Worm (Caenorhabditis elegans) whole organism, L2 larva: Measurements from ENCODE around the gene F38A1.11.

Source experiments
- C34F6.9 ChIP-seq: fragments of 150-350 bp; optimal IDR thresholded peaks from 2 replicates; lab custom pipeline; 2014; ENCODE audit warnings: missing biosample characterization, missing genetic modification characterization
- F13H6.1 ChIP-seq: sonication (generic microtip); optimal IDR thresholded peaks from 2 replicates; lab custom pipeline; 2016; ENCODE audit warnings: missing genetic modification characterization, missing compliant biosample characterization
- ZK546.5 ChIP-seq: sonication (generic microtip); optimal IDR thresholded peaks from 2 replicates; lab custom pipeline; 2017; ENCODE audit warnings: missing biosample characterization, missing genetic modification characterization
- alr-1 ChIP-seq: fragments of 150-350 bp; optimal IDR thresholded peaks from 2 replicates; lab custom pipeline; 2014; ENCODE audit warnings: missing biosample characterization, missing genetic modification characterization
- aly-2 ChIP-seq: fragments of 150-350 bp; optimal IDR thresholded peaks from 2 replicates; lab custom pipeline; 2014; ENCODE audit warnings: missing biosample characterization, missing genetic modification characterization
- ama-1 ChIP-seq: fragments of 150-350 bp; optimal IDR thresholded peaks from 2 replicates; lab custom pipeline; 2018; ENCODE audit warnings: inconsistent platforms
- blmp-1 ChIP-seq: sonication (generic microtip); optimal IDR thresholded peaks from 2 replicates; lab custom pipeline; 2017; ENCODE audit warnings: missing genetic modification characterization, mild to moderate bottlenecking, missing compliant biosample characterization, antibody characterized with exemption, moderate library complexity; ENCODE audit not compliant: insufficient read depth
- ceh-16 ChIP-seq: fragments of 150-350 bp; optimal IDR thresholded peaks from 2 replicates; lab custom pipeline; 2014; ENCODE audit warnings: missing biosample characterization, missing genetic modification characterization
- ceh-82 ChIP-seq: fragments of 150-350 bp; optimal IDR thresholded peaks from 2 replicates; lab custom pipeline; 2014; ENCODE audit warnings: missing biosample characterization, missing genetic modification characterization
- crh-2 ChIP-seq: sonication (generic microtip); optimal IDR thresholded peaks from 2 replicates; lab custom pipeline; 2017; ENCODE audit warnings: missing biosample characterization, missing genetic modification characterization
- dmd-4 ChIP-seq: sonication (generic microtip); optimal IDR thresholded peaks from 2 replicates; lab custom pipeline; 2017; ENCODE audit warnings: missing biosample characterization, missing genetic modification characterization
- egl-27 ChIP-seq: sonication (generic microtip); optimal IDR thresholded peaks from 3 replicates; lab custom pipeline; 2017; ENCODE audit warnings: missing biosample characterization, missing genetic modification reagents, missing genetic modification characterization
- elt-1 ChIP-seq: fragments of 150-350 bp; optimal IDR thresholded peaks from 2 replicates; lab custom pipeline; 2014; ENCODE audit warnings: missing biosample characterization, missing genetic modification characterization
- elt-3 ChIP-seq: sonication (generic microtip); optimal IDR thresholded peaks from 2 replicates; lab custom pipeline; 2017; ENCODE audit warnings: missing biosample characterization, missing genetic modification characterization
- fos-1 ChIP-seq: fragments of 150-350 bp; optimal IDR thresholded peaks from 2 replicates; lab custom pipeline; 2014; ENCODE audit warnings: missing biosample characterization, missing genetic modification characterization
- gmeb-1 ChIP-seq: fragments of 150-350 bp; optimal IDR thresholded peaks from 2 replicates; lab custom pipeline; 2014; ENCODE audit warnings: missing biosample characterization, missing genetic modification characterization
- lin-11 ChIP-seq: fragments of 150-350 bp; sonication (generic microtip); optimal IDR thresholded peaks from 2 replicates; lab custom pipeline; 2014; ENCODE audit warnings: missing biosample characterization, missing genetic modification characterization, inconsistent platforms, mixed read lengths
- lin-13 ChIP-seq: fragments of 150-350 bp; optimal IDR thresholded peaks from 2 replicates; lab custom pipeline; 2014; ENCODE audit warnings: missing biosample characterization, missing genetic modification reagents, missing genetic modification characterization
- lin-39 ChIP-seq: fragments of 150-350 bp; optimal IDR thresholded peaks from 2 replicates; lab custom pipeline; 2014; ENCODE audit warnings: missing biosample characterization, missing genetic modification reagents, missing genetic modification characterization
- lsy-2 ChIP-seq, 2 experiments: fragments of 150-350 bp in 1 of 2; sonication (generic microtip) in 1 of 2; optimal IDR thresholded peaks; 2 replicates each; lab custom pipeline; 2014 to 2017; ENCODE audit warnings: missing biosample characterization in 2 of 2, missing genetic modification characterization in 2 of 2
- mab-5 ChIP-seq: fragments of 150-350 bp; optimal IDR thresholded peaks from 2 replicates; lab custom pipeline; 2014; ENCODE audit warnings: missing biosample characterization, missing genetic modification characterization
- mbf-1 ChIP-seq: sonication (generic microtip); optimal IDR thresholded peaks from 2 replicates; lab custom pipeline; 2017; ENCODE audit warnings: missing biosample characterization, missing genetic modification characterization
- mdl-1 ChIP-seq, 2 experiments: fragments of 150-350 bp in 1 of 2; sonication (generic microtip) in 1 of 2; optimal IDR thresholded peaks; 2 replicates each; lab custom pipeline; 2017; ENCODE audit warnings: missing biosample characterization in 2 of 2, missing genetic modification characterization in 2 of 2
- nhr-10 ChIP-seq: sonication (generic microtip); optimal IDR thresholded peaks from 2 replicates; lab custom pipeline; 2017; ENCODE audit warnings: missing biosample characterization, missing genetic modification characterization
- nhr-11 ChIP-seq: fragments of 150-350 bp; optimal IDR thresholded peaks from 2 replicates; lab custom pipeline; 2014; ENCODE audit warnings: missing biosample characterization, missing genetic modification characterization
- nhr-12 ChIP-seq: fragments of 150-350 bp; optimal IDR thresholded peaks from 2 replicates; lab custom pipeline; 2014; ENCODE audit warnings: missing biosample characterization, missing genetic modification characterization
- nhr-129 ChIP-seq: fragments of 150-350 bp; optimal IDR thresholded peaks from 2 replicates; lab custom pipeline; 2014; ENCODE audit warnings: missing biosample characterization, missing genetic modification characterization
- nhr-21 ChIP-seq: fragments of 150-350 bp; optimal IDR thresholded peaks from 2 replicates; lab custom pipeline; 2014; ENCODE audit warnings: missing biosample characterization, missing genetic modification characterization
- nhr-23 ChIP-seq: fragments of 150-350 bp; optimal IDR thresholded peaks from 2 replicates; lab custom pipeline; 2014; ENCODE audit warnings: missing biosample characterization, missing genetic modification reagents, missing genetic modification characterization
- nhr-237 ChIP-seq: fragments of 150-350 bp; optimal IDR thresholded peaks from 2 replicates; lab custom pipeline; 2014; ENCODE audit warnings: missing biosample characterization, missing genetic modification characterization
- nhr-25 ChIP-seq: fragments of 150-350 bp; sonication (generic microtip); optimal IDR thresholded peaks from 3 replicates; lab custom pipeline; 2014; ENCODE audit warnings: missing biosample characterization, missing genetic modification characterization
- nhr-6 ChIP-seq: fragments of 150-350 bp; optimal IDR thresholded peaks from 2 replicates; lab custom pipeline; 2014; ENCODE audit warnings: missing biosample characterization, missing genetic modification characterization
- nhr-77 ChIP-seq: fragments of 150-350 bp; optimal IDR thresholded peaks from 2 replicates; lab custom pipeline; 2014; ENCODE audit warnings: missing biosample characterization, missing genetic modification characterization
- peb-1 ChIP-seq: fragments of 150-350 bp; optimal IDR thresholded peaks from 2 replicates; lab custom pipeline; 2014; ENCODE audit warnings: missing biosample characterization, missing genetic modification characterization
- sem-4 ChIP-seq: fragments of 150-350 bp; optimal IDR thresholded peaks from 2 replicates; lab custom pipeline; 2014; ENCODE audit warnings: missing biosample characterization, missing genetic modification reagents, missing genetic modification characterization
- skn-1 ChIP-seq: sonication (generic microtip); optimal IDR thresholded peaks from 2 replicates; lab custom pipeline; 2017; ENCODE audit warnings: missing biosample characterization, missing genetic modification characterization
- sma-3 ChIP-seq: sonication (generic microtip); optimal IDR thresholded peaks from 2 replicates; lab custom pipeline; 2016; ENCODE audit warnings: missing genetic modification reagents, missing genetic modification characterization, missing compliant biosample characterization
- snpc-4 ChIP-seq: fragments of 150-350 bp; optimal IDR thresholded peaks from 2 replicates; lab custom pipeline; 2014; ENCODE audit warnings: missing biosample characterization, missing genetic modification characterization
- unc-55 ChIP-seq: fragments of 150-350 bp; sonication (generic microtip); optimal IDR thresholded peaks from 3 replicates; lab custom pipeline; 2014; ENCODE audit warnings: missing biosample characterization, missing genetic modification reagents, missing genetic modification characterization
- unc-62 ChIP-seq: fragments of 150-350 bp; optimal IDR thresholded peaks from 2 replicates; lab custom pipeline; 2014; ENCODE audit warnings: missing biosample characterization, missing genetic modification reagents, missing genetic modification characterization
- zag-1 ChIP-seq: fragments of 150-350 bp; optimal IDR thresholded peaks from 2 replicates; lab custom pipeline; 2014; ENCODE audit warnings: missing biosample characterization, missing genetic modification characterization
- ztf-1 ChIP-seq: fragments of 200-800 bp; sonication (Bioruptor generic); conservative IDR thresholded peaks from 2 replicates; pipeline ENCODE4 v1.3.6; 2022; ENCODE audit warnings: missing genetic modification characterization, missing compliant biosample characterization
- ztf-11 ChIP-seq: sonication (generic microtip); optimal IDR thresholded peaks from 2 replicates; lab custom pipeline; 2017; ENCODE audit warnings: missing biosample characterization, missing genetic modification characterization

Gene F38A1.11

DNA sequence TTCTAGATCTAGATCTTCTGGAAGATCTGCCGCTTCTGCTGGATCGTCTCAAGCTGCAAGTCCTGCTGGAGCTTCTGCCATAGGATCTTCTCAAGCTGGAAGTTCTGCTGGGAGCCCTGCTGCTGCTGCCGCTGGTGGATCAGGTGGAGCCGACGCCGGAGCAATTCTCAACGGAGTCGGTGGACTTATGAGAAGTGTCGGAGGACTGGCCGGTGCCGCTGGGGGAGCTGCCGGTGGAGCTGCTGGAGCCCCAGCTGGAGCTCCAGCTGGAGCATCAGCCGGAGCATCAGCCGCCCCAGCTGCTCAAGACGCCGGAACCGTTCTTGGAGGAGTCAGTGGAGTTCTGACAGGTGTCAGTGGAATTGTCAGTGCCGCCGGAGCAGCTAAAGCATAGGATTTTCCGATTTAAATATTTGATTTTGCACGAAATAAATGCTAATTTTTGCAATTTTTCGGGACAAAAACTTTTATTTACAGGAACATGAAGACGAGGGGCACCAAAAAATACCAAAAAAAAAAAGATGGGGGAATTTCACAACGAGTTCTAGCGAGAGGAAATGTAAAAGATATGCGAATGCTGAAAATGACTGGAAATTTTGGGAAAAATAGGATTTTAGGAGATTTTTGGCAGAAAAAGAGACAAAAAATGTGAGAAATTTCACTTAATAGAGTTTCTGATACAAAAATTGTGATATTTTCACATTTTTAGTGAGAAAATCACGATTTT, 14.6 kb upstream of the F38A1.11 start:
- TF ChIP-seq lin-13 (GFP tag; lab: Kevin White, UChicago) (no peak), sma-3 (GFP tag; lab: Kevin White, UChicago) (no peak), C34F6.9 (tag; lab: Kevin White, UChicago) (no peak), nhr-21 (tag; lab: Kevin White, UChicago) (no peak), nhr-129 (no peak), lin-11 (no peak), ZK546.5 (tag; lab: Kevin White, UChicago) (no peak)

DNA sequence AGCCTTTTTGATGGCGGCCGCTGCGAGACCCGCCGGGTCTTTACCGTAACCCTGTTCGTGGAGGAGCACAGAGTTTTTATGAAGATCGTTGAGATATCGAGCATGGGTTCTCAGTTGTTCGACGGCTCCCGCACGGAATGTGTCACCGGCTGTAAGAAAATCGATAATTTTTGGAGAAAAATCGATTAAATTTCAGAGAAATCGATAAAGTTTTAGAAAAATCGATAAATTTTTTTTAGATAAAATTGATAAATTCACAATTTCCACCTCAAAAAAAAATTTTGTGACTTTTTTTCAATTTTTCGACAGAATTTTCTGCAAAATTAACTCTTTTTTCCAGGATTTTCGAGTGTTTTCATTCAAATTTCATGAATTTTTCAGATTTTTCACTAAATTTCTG, 12.4 kb upstream of the F38A1.11 start:
- TF ChIP-seq lin-13 (GFP tag; lab: Kevin White, UChicago), result no peak
- TF ChIP-seq nhr-6 (tag; lab: Kevin White, UChicago), result no peak
- TF ChIP-seq ceh-82 (tag; lab: Kevin White, UChicago), result no peak
- TF ChIP-seq blmp-1 (tag; lab: Kevin White, UChicago), result no peak
- TF ChIP-seq lin-39 (tag; lab: Kevin White, UChicago), result no peak
- TF ChIP-seq mab-5 (tag; lab: Kevin White, UChicago), result no peak

DNA sequence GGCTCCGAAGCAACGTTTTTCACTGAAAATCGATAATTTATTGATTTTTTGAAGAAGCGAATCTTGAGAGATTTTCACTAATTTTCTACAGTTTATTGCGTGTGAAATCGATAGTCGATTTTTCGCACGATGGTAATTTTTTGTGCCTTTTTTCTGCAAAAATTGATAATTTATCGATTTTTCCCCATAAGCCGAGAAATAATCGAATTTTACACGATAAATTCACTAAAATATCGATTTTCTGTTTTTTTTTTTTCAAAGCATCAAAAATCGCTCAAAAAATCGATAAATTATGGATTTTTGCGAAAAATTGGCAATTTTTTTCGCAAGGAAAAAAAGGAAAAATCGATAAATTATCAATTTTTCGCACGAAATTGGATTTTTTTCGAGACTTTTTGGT, 11.4 kb upstream of the F38A1.11 start:
- no peak for TF ChIP-seq lin-13 (GFP tag; lab: Kevin White, UChicago)
- no peak for TF ChIP-seq crh-2
- no peak for TF ChIP-seq C34F6.9 (tag; lab: Kevin White, UChicago)
- TF ChIP-seq sma-3 (GFP tag; lab: Kevin White, UChicago), result no peak
- no peak for TF ChIP-seq zag-1 (tag; lab: Kevin White, UChicago)
- no peak for TF ChIP-seq blmp-1 (tag; lab: Kevin White, UChicago)
- TF ChIP-seq nhr-11 (tag; lab: Kevin White, UChicago), result no peak
- TF ChIP-seq F13H6.1 (tag; lab: Kevin White, UChicago), result no peak
- TF ChIP-seq elt-3 (tag; lab: Kevin White, UChicago), result no peak
- TF ChIP-seq lin-11, result no peak
- no peak for TF ChIP-seq ztf-11
- no peak for TF ChIP-seq ceh-16 (tag; lab: Kevin White, UChicago)
- TF ChIP-seq, all 48 proteins: peak for 0

DNA sequence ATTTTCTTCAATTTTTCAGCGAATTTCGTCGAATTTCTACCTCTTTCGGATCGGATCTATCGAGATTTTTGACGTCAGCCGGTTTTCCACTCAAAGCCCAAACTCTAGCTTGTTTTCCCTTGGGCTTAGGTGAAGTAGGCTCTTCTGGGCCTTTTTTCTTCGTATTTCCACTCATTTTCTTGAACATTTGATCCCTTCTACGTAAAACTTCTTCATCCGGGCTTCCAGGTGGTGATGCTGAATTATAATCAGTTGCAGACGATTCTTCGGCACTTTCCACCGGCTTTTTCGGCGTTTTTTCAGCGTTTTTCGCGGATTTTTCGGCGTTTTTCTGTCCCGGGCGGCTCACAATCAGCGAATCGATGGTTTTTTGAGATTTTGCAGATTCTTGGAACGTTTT, 9.0 kb upstream of the F38A1.11 start:
- TF ChIP-seq ZK546.5 (tag; lab: Kevin White, UChicago) (no peak), nhr-21 (tag; lab: Kevin White, UChicago) (no peak), snpc-4 (tag; lab: Kevin White, UChicago) (no peak), lin-13 (GFP tag; lab: Kevin White, UChicago) (no peak), zag-1 (tag; lab: Kevin White, UChicago) (no peak), skn-1 (tag; lab: Kevin White, UChicago) (no peak)

DNA sequence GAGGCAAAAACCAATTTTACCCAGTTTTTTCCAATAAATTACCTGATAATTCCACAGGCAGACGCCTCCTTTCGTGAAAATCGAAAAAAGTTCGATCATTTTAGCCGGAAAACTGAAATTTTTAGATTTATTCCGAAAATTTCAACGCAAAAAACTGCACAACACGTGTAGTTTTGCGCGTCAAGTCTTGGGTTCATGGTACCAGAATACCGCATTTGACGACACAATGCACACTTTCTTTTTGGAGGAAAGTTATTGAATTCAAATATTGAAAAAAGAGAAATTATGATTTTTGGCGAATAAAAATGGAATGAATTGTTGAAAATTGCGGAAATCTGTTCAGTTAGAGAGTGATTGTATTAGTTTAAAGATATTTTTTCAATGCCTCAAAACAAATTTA, 7.5 kb upstream of the F38A1.11 start, which contains the start of gene F38A1.8:
TSS of gene F38A1.8 (minus strand) at position 167 of the 400 bp plus-strand sequence.
- TF ChIP-seq unc-55 (GFP tag; lab: Kevin White, UChicago) (peak; percentile 78), nhr-6 (tag; lab: Kevin White, UChicago) (no peak), ZK546.5 (tag; lab: Kevin White, UChicago) (no peak), nhr-23 (tag; lab: Kevin White, UChicago) (no peak), mdl-1 (tag; optimal IDR thresholded peaks at IDR 0.05; lab: Kevin White, UChicago) (peak in 1 of 2 experiments; percentile 27), ceh-16 (tag; lab: Kevin White, UChicago) (peak; percentile 5), crh-2 (peak; percentile 82), lin-11 (no peak), ceh-82 (tag; lab: Kevin White, UChicago) (no peak), gmeb-1 (tag; lab: Kevin White, UChicago) (peak; percentile 93), nhr-10 (tag; lab: Kevin White, UChicago) (no peak), aly-2 (tag; lab: Kevin White, UChicago) (no peak), fos-1 (tag; lab: Kevin White, UChicago) (peak; percentile 3), nhr-129 (peak; percentile 65), nhr-12 (tag; lab: Kevin White, UChicago) (no peak), F13H6.1 (tag; lab: Kevin White, UChicago) (no peak), nhr-237 (tag; lab: Kevin White, UChicago) (no peak), nhr-25 (tag; lab: Kevin White, UChicago) (no peak), snpc-4 (tag; lab: Kevin White, UChicago) (no peak), egl-27 (tag; lab: Kevin White, UChicago) (no peak), ztf-1 (GFP tag; lab: Robert Waterston, UW) (no peak), lin-39 (tag; lab: Kevin White, UChicago) (no peak), dmd-4 (tag; lab: Kevin White, UChicago) (no peak), nhr-21 (tag; lab: Kevin White, UChicago) (peak; percentile 33), alr-1 (no peak), mbf-1 (no peak), lsy-2 (tag; optimal IDR thresholded peaks at IDR 0.05; lab: Kevin White, UChicago) (peak; percentile 66 to 86), elt-1 (tag; lab: Kevin White, UChicago) (no peak), ama-1 (lab: Kevin White, UChicago) (no peak), sem-4 (tag; lab: Kevin White, UChicago) (no peak), peb-1 (tag; lab: Kevin White, UChicago) (no peak), unc-62 (GFP tag; lab: Kevin White, UChicago) (no peak), nhr-77 (tag; lab: Kevin White, UChicago) (no peak)
